Worm (Caenorhabditis elegans) whole organism, L4 larva: ENCODE data around the gene srab-12.

ENCODE experiments used
- egl-27 ChIP-seq: sonication (generic microtip); optimal IDR thresholded peaks from 3 replicates; lab custom pipeline; 2017; ENCODE audit warnings: missing biosample characterization, missing genetic modification reagents, missing genetic modification characterization
- madf-9 ChIP-seq: fragments of 200-800 bp; sonication (Bioruptor generic); conservative IDR thresholded peaks from 2 replicates; pipeline ENCODE4 v1.3.6; 2022; ENCODE audit warnings: missing genetic modification reagents, missing genetic modification characterization, missing compliant biosample characterization
- mdl-1 ChIP-seq, 2 experiments: fragments of 150-350 bp in 1 of 2; sonication (generic microtip) in 1 of 2; optimal IDR thresholded peaks; 2 replicates each; lab custom pipeline; 2014 to 2017; ENCODE audit warnings: missing biosample characterization in 2 of 2, missing genetic modification characterization in 2 of 2
- ztf-11 ChIP-seq: fragments of 150-350 bp; optimal IDR thresholded peaks from 2 replicates; lab custom pipeline; 2014; ENCODE audit warnings: missing biosample characterization, missing genetic modification characterization

DNA sequence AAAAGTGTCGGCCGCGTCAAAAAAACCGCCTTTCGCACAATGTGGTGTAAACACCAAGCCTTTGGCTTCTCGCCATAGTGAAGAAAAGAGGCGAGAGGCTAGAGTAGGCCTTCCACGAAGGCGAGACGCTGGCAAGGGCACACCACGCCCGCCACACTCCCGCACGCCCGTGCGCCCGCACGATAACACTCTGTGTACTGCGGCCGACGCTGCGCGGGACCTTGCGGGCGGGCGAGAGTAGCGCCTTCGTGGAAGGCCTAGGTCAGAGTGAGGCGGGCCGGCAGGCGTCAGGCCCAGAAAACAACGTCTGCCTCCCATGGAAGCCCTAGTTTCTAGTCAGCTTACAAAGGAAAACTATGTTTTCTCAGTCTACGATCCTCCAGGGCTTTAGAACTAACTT lies 28.7 kb upstream of the srab-12 start:
- TF ChIP-seq madf-9 (GFP tag; lab: Robert Waterston, UW): no peak
- no peak for TF ChIP-seq mdl-1 (tag; optimal IDR thresholded peaks at IDR 0.05; lab: Kevin White, UChicago)
- no peak for TF ChIP-seq ztf-11 (tag; lab: Kevin White, UChicago)
- no peak for TF ChIP-seq egl-27 (tag; lab: Kevin White, UChicago)
